Worm (Caenorhabditis elegans): ENCODE data around the gene H40L08.2.

The H40L08.2 gene

DNA sequence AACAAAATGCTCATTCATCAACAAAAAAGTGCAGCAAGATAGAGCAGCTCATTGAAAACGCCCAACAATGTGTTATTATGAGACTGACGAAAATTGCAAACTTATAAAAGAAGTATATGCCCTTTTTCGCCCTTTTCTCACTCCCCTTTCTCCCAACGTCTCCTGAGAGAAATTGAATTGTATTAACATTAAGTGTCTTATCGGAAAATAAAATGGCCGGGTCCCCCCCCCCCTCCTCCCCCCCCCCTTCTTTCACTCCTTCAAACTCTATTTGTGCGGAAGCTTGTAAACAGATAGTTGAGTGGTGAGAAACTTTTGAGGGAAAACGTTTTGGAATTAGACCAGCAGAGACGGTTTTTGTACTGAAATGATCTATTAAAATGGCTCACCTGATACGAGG lies 49.2 kb upstream of the H40L08.2 start:
- TF ChIP-seq D2030.7 (GFP tag; IDR thresholded peaks at IDR 0.05), result no peak
- TF ChIP-seq Y53F4B.3 (GFP tag; IDR thresholded peaks at IDR 0.05), result no peak
- no peak for TF ChIP-seq aptf-3 (GFP tag; IDR thresholded peaks at IDR 0.05)
- TF ChIP-seq Y67H2A.10 (GFP tag; conservative IDR thresholded peaks at IDR 0.05), result no peak
- no peak for TF ChIP-seq tlf-1 (GFP tag; optimal IDR thresholded peaks at IDR 0.05)
- TF ChIP-seq snpc-1.3 (tag; optimal IDR thresholded peaks at IDR 0.05; ENCODE audit: insufficient read depth), result no peak
- no peak for TF ChIP-seq egl-44 (GFP tag; IDR thresholded peaks at IDR 0.05)
- TF ChIP-seq nhr-120 (GFP tag; IDR thresholded peaks at IDR 0.05), result no peak
- TF ChIP-seq hrde-1 (tag; optimal IDR thresholded peaks at IDR 0.05; ENCODE audit: borderline replicate concordance), result no peak
- TF ChIP-seq ceh-100 (GFP tag; IDR thresholded peaks at IDR 0.05), result no peak
- no peak for TF ChIP-seq rcor-1 (GFP tag; IDR thresholded peaks at IDR 0.05)
- TF ChIP-seq ama-1 (optimal IDR thresholded peaks at IDR 0.05), result no peak
- no peak for TF ChIP-seq ama-1 (GFP tag; optimal IDR thresholded peaks at IDR 0.05)

DNA sequence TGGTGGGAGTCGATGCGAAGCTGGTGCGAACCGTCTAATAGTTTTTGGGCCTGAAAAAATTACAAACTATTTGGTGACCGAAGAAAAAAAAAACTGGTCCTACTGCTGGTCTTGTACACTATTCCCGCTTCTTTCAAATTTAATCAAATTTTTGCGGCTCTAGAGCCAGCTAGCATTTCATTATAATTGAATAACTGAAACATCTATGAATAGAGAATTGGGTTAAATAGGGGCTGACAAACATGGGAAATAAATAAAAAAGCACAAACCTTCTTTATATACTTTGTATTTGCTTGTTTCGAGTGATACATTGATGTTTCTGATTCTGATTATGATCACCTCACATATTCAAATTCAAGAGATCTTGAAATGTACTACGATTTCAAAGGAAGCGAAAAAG lies 47.6 kb upstream of the H40L08.2 start:
- no peak for TF ChIP-seq Y56A3A.18 (GFP tag; IDR thresholded peaks at IDR 0.05)
- no peak for TF ChIP-seq lin-54 (GFP tag; optimal IDR thresholded peaks at IDR 0.05)
- no peak for TF ChIP-seq repo-1 (tag; optimal IDR thresholded peaks at IDR 0.05)
- no peak for TF ChIP-seq ceh-79 (tag; optimal IDR thresholded peaks at IDR 0.05)
- no peak for TF ChIP-seq lag-1 (GFP tag; IDR thresholded peaks at IDR 0.05)
- no peak for TF ChIP-seq pbrm-1 (GFP tag; IDR thresholded peaks at IDR 0.05)
- TF ChIP-seq hrde-1 (tag; optimal IDR thresholded peaks at IDR 0.05; ENCODE audit: borderline replicate concordance), result no peak
- TF ChIP-seq xnd-1 (tag; optimal IDR thresholded peaks at IDR 0.05), result no peak
- no peak for TF ChIP-seq rec-8 (tag; optimal IDR thresholded peaks at IDR 0.05)

DNA sequence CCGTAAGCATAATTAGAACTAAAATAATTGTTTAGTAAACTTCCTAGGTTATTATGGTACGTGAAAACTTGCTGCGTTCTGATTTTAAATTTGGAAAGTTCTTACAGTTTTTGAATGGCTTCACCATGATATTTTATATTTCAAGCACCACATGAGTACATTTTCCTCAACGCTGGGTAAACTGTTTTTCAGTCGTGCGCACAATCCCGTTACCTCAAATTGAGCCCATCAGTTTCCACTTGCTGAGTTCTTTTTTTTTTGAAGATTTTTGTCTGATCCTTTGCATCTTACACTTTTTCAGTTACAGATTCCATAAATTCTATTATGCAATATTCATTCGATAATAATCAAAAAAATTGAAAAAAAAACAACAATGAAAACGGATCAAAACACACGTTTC lies 43.0 kb upstream of the H40L08.2 start:
- no peak for TF ChIP-seq unc-62 (GFP tag; optimal IDR thresholded peaks at IDR 0.05)
- TF ChIP-seq let-526 (GFP tag; IDR thresholded peaks at IDR 0.05), result no peak
- no peak for TF ChIP-seq lag-1 (GFP tag; IDR thresholded peaks at IDR 0.05)
- no peak for TF ChIP-seq ets-4 (GFP tag; optimal IDR thresholded peaks at IDR 0.05)
- TF ChIP-seq lsl-1 (GFP tag; optimal IDR thresholded peaks at IDR 0.05), result no peak
- no peak for TF ChIP-seq ztf-6 (GFP tag; IDR thresholded peaks at IDR 0.05)
- TF ChIP-seq hmg-1.2 (GFP tag; IDR thresholded peaks at IDR 0.05), result no peak
- TF ChIP-seq lin-35 (GFP tag; optimal IDR thresholded peaks at IDR 0.05), result no peak
- no peak for TF ChIP-seq ceh-79 (tag; optimal IDR thresholded peaks at IDR 0.05)
- no peak for TF ChIP-seq F10E7.11 (tag; optimal IDR thresholded peaks at IDR 0.05)
- TF ChIP-seq pha-4 (tag; optimal IDR thresholded peaks at IDR 0.05), result no peak
- no peak for TF ChIP-seq attf-3 (GFP tag; conservative IDR thresholded peaks at IDR 0.05)
- TF ChIP-seq ztf-28 (GFP tag; IDR thresholded peaks at IDR 0.05), result no peak
- TF ChIP-seq dpff-1 (tag; optimal IDR thresholded peaks at IDR 0.05), result no peak
- TF ChIP-seq ceh-27 (GFP tag; optimal IDR thresholded peaks at IDR 0.05), result no peak
- no peak for TF ChIP-seq Y67H2A.10 (GFP tag; conservative IDR thresholded peaks at IDR 0.05)
- no peak for TF ChIP-seq tbp1 (GFP tag; optimal IDR thresholded peaks at IDR 0.05)

DNA sequence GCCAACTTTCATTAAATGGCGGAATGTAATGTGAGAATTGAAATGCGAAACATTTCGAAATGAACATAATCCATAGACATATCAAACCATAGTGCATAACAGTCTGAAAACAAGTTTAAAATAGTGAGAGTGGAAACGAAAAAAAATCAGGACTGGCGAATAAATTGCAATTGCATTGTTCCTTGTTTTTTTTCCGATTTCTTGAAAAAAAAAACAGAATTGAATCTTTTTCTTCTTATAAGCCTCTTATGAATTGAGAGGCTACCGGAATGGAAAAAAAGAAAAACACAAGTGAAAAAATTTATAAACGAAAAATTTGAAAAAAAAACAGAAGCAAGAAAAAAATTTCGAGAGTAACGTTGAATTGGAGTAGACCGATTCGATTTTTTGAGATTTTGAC lies 39.0 kb upstream of the H40L08.2 start, which contains the start of gene R07D5.2:
R07D5.2 (minus strand) TSS at position 101 of the 400 bp plus-strand sequence.
- no peak for TF ChIP-seq ama-1 (optimal IDR thresholded peaks at IDR 0.05)
- no peak for TF ChIP-seq ama-1 (GFP tag; optimal IDR thresholded peaks at IDR 0.05)
- no peak for TF ChIP-seq F37B4.10 (GFP tag; IDR thresholded peaks at IDR 0.05)
- no peak for TF ChIP-seq nhr-179 (tag; optimal IDR thresholded peaks at IDR 0.05)
- TF ChIP-seq rcor-1 (GFP tag; IDR thresholded peaks at IDR 0.05), result no peak
- TF ChIP-seq egl-18 (GFP tag; IDR thresholded peaks at IDR 0.05), result no peak
- TF ChIP-seq B0336.3 (GFP tag; IDR thresholded peaks at IDR 0.05), result no peak
- no peak for TF ChIP-seq hlh-26 (GFP tag; conservative IDR thresholded peaks at IDR 0.05)
- TF ChIP-seq ets-4 (GFP tag; optimal IDR thresholded peaks at IDR 0.05), result no peak
- TF ChIP-seq ceh-27 (GFP tag; optimal IDR thresholded peaks at IDR 0.05), result no peak
- TF ChIP-seq ceh-91 (GFP tag; IDR thresholded peaks at IDR 0.05), result no peak
- no peak for TF ChIP-seq snpc-1.1 (tag; optimal IDR thresholded peaks at IDR 0.05; ENCODE audit: insufficient read depth)
- no peak for TF ChIP-seq ztf-22 (GFP tag; optimal IDR thresholded peaks at IDR 0.05)
- TF ChIP-seq hrde-1 (tag; optimal IDR thresholded peaks at IDR 0.05; ENCODE audit: borderline replicate concordance), result no peak
- no peak for TF ChIP-seq chd-7 (tag; optimal IDR thresholded peaks at IDR 0.05)
- TF ChIP-seq ztf-28 (GFP tag; IDR thresholded peaks at IDR 0.05), result no peak
- TF ChIP-seq D2030.7 (GFP tag; IDR thresholded peaks at IDR 0.05), result no peak
- TF ChIP-seq aptf-2 (GFP tag; conservative IDR thresholded peaks at IDR 0.05), result no peak
